Fruit fly (Drosophila melanogaster): ENCODE results near the gene Atg2.

DNA sequence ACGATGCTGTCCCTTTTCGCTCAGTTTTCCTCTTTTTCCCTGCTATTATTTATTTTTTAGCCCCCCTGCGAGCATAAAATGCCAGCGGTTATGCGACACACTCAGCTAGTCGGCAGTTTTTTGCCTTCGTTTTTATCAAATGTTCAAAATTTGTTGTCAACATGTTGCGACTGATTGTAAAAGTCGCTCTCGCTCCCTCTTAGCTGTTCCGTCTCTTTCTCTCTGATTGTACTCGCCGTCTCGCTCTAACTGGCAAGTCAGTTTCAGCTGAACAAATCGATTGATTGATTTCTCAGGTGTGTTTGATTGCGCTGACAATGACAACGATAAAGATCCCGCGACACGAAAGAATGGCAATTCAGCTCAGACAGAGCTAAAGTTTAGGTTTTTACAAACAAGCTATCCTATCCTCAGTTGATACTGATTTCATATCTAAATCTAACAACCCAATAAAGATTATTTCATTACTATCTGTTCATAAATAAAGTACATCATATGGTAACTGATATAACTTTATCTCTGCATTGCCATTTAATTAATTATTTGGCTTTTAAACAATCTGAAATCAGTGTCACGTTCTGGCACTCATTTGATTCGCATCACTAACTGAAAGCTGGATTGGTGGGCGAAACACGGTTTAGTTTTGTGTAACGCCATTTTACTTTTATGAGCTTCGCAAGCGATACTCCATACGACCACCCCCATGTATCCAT, 28.3 kb upstream of the Atg2 start:
- TF ChIP-seq D1 (tag; optimal IDR thresholded peaks at IDR 0.05) (no peak), CG8159 (tag; optimal IDR thresholded peaks at IDR 0.05) (no peak), CG4496 (GFP tag; IDR thresholded peaks at IDR 0.05) (no peak), CG12605 (GFP tag; IDR thresholded peaks at IDR 0.05) (no peak), EcR (GFP tag; optimal IDR thresholded peaks at IDR 0.05) (no peak), fd96Ca (GFP tag; IDR thresholded peaks at IDR 0.05) (no peak), Pif1A (GFP tag; optimal IDR thresholded peaks at IDR 0.05) (no peak), CG9948 (tag; optimal IDR thresholded peaks at IDR 0.05) (no peak), gl (tag; optimal IDR thresholded peaks at IDR 0.05) (no peak), CG34367 (tag; optimal IDR thresholded peaks at IDR 0.05) (no peak), CG32121 (GFP tag; IDR thresholded peaks at IDR 0.05) (no peak), Ets98B (GFP tag; IDR thresholded peaks at IDR 0.05) (no peak), CG8301 (tag; optimal IDR thresholded peaks at IDR 0.05) (no peak)

All from whole organism, pupa.